Fruit fly (Drosophila melanogaster): ENCODE results near the gene CG7772.

- TF ChIP-seq CG8478 (optimal IDR thresholded peaks at IDR 0.05) (no peak), CTCF (optimal IDR thresholded peaks at IDR 0.05) (no peak)
These were observed 28.4 kb downstream of the CG7772 start for dm6 chrX:17878632-17879033.
